Fruit fly (Drosophila melanogaster) whole organism, adult: ENCODE results near the gene Kr-h2.

Experiments
- CG11617 ChIP-seq: fragments of 200-800 bp; sonication (Bioruptor generic); optimal IDR thresholded peaks from 2 replicates; lab custom pipeline; 2017; ENCODE audit warnings: mild to moderate bottlenecking, missing biosample characterization, missing genetic modification reagents, missing genetic modification characterization
- CG14711 ChIP-seq: fragments of 200-800 bp; sonication (Bioruptor generic); optimal IDR thresholded peaks from 2 replicates; lab custom pipeline; 2018; ENCODE audit warnings: missing biosample characterization, mild to moderate bottlenecking, missing genetic modification characterization, moderate library complexity
- CG1620 ChIP-seq: fragments of 200-800 bp; sonication (Bioruptor generic); optimal IDR thresholded peaks from 2 replicates; lab custom pipeline; 2016; ENCODE audit warnings: missing biosample characterization, missing genetic modification characterization
- CG5204 ChIP-seq: fragments of 200-800 bp; sonication (Bioruptor generic); optimal IDR thresholded peaks from 2 replicates; lab custom pipeline; 2016; ENCODE audit warnings: missing biosample characterization, missing genetic modification characterization
- CG7101 ChIP-seq: fragments of 200-800 bp; sonication (Bioruptor generic); optimal IDR thresholded peaks from 2 replicates; lab custom pipeline; 2018; ENCODE audit warnings: missing biosample characterization, mild to moderate bottlenecking, missing genetic modification characterization, moderate library complexity
- Clk ChIP-seq: fragments of 200-800 bp; sonication (Bioruptor generic); optimal IDR thresholded peaks from 2 replicates; lab custom pipeline; 2017; ENCODE audit warnings: missing biosample characterization, missing genetic modification characterization
- Hr96 ChIP-seq: fragments of 200-800 bp; sonication (Bioruptor generic); optimal IDR thresholded peaks from 2 replicates; lab custom pipeline; 2016; ENCODE audit warnings: missing biosample characterization, missing genetic modification characterization
- Mnt ChIP-seq: fragments of 200-800 bp; sonication (Bioruptor generic); optimal IDR thresholded peaks from 2 replicates; lab custom pipeline; 2016; ENCODE audit warnings: missing biosample characterization, mild to moderate bottlenecking, missing genetic modification characterization
- cic ChIP-seq: fragments of 200-800 bp; sonication (Bioruptor generic); optimal IDR thresholded peaks from 2 replicates; lab custom pipeline; 2017; ENCODE audit warnings: missing biosample characterization, mild to moderate bottlenecking, missing genetic modification characterization, moderate library complexity
- ovo ChIP-seq: fragments of 200-800 bp; sonication (Bioruptor generic); optimal IDR thresholded peaks from 2 replicates; lab custom pipeline; 2016; ENCODE audit warnings: missing biosample characterization, missing genetic modification characterization
- pad ChIP-seq: fragments of 200-800 bp; sonication (Bioruptor generic); optimal IDR thresholded peaks from 3 replicates; lab custom pipeline; 2017; ENCODE audit warnings: missing biosample characterization, missing genetic modification characterization, mild to moderate bottlenecking, moderate library complexity, missing genetic modification reagents
- toe ChIP-seq: fragments of 200-800 bp; sonication (Bioruptor generic); optimal IDR thresholded peaks from 2 replicates; lab custom pipeline; 2016; ENCODE audit warnings: missing biosample characterization, missing genetic modification characterization

- TF ChIP-seq cic (no peak), CG7101 (tag; lab: Kevin White, UChicago) (no peak), ovo (GFP tag; lab: Kevin White, UChicago) (no peak), toe (no peak), CG1620 (no peak), CG14711 (no peak), pad (GFP tag; lab: Kevin White, UChicago) (no peak), Clk (GFP tag; lab: Kevin White, UChicago) (no peak), CG11617 (GFP tag; lab: Kevin White, UChicago) (no peak), CG5204 (GFP tag; lab: Kevin White, UChicago) (no peak), Hr96 (GFP tag; lab: Kevin White, UChicago) (no peak), Mnt (no peak)
Observed at dm6 chr2L:6031838-6032237, 39.0 kb upstream of the Kr-h2 start.
